Worm (Caenorhabditis elegans) whole organism, late embryonic: Measurements from ENCODE around the gene C45G9.14.

ENCODE experiments used
- C08G9.2 ChIP-seq: sonication (generic microtip); optimal IDR thresholded peaks from 2 replicates; lab custom pipeline; 2016; ENCODE audit warnings: mild to moderate bottlenecking, missing genetic modification characterization, moderate library complexity, missing compliant biosample characterization
- F13H6.1 ChIP-seq: sonication (generic microtip); optimal IDR thresholded peaks from 2 replicates; lab custom pipeline; 2016; ENCODE audit warnings: missing genetic modification characterization, missing compliant biosample characterization
- K02D7.2 ChIP-seq: sonication (generic microtip); optimal IDR thresholded peaks from 2 replicates; lab custom pipeline; 2017; ENCODE audit warnings: mild to moderate bottlenecking, missing genetic modification characterization, missing compliant biosample characterization
- K09A11.1 ChIP-seq: sonication (generic microtip); optimal IDR thresholded peaks from 2 replicates; lab custom pipeline; 2017; ENCODE audit warnings: antibody characterized with exemption, mild to moderate bottlenecking, missing genetic modification characterization, missing compliant biosample characterization; ENCODE audit not compliant: insufficient read depth
- ahr-1 ChIP-seq: sonication (generic microtip); optimal IDR thresholded peaks from 2 replicates; lab custom pipeline; 2016; ENCODE audit warnings: missing genetic modification characterization, missing compliant biosample characterization
- ceh-14 ChIP-seq: sonication (generic microtip); optimal IDR thresholded peaks from 2 replicates; lab custom pipeline; 2016; ENCODE audit warnings: missing genotype, missing genetic modification characterization, missing compliant biosample characterization
- ceh-2 ChIP-seq: sonication (generic microtip); optimal IDR thresholded peaks from 2 replicates; lab custom pipeline; 2016; ENCODE audit warnings: missing genotype, missing genetic modification characterization, missing compliant biosample characterization
- ceh-22 ChIP-seq: sonication (generic microtip); optimal IDR thresholded peaks from 2 replicates; lab custom pipeline; 2017; ENCODE audit warnings: missing biosample characterization, missing genetic modification characterization
- ceh-24 ChIP-seq: sonication (generic microtip); optimal IDR thresholded peaks from 2 replicates; lab custom pipeline; 2016; ENCODE audit warnings: mild to moderate bottlenecking, missing genetic modification characterization, missing compliant biosample characterization
- ceh-30 ChIP-seq: fragments of 150-350 bp; optimal IDR thresholded peaks from 2 replicates; lab custom pipeline; 2014; ENCODE audit warnings: missing biosample characterization, missing genetic modification characterization
- ceh-45 ChIP-seq: fragments of 200-800 bp; sonication (Bioruptor generic); IDR thresholded peaks from 2 replicates; pipeline ENCODE4 v1.3.6; 2022; ENCODE audit warnings: missing genetic modification reagents, missing genetic modification characterization, missing compliant biosample characterization
- ceh-6 ChIP-seq: fragments of 200-800 bp; sonication (Bioruptor generic); optimal IDR thresholded peaks from 2 replicates; lab custom pipeline; 2018; ENCODE audit warnings: mild to moderate bottlenecking, missing genetic modification characterization, missing compliant biosample characterization
- ceh-9 ChIP-seq: sonication (generic microtip); optimal IDR thresholded peaks from 2 replicates; lab custom pipeline; 2016; ENCODE audit warnings: mild to moderate bottlenecking, missing genetic modification characterization, inconsistent platforms, missing compliant biosample characterization
- ets-4 ChIP-seq: sonication (generic microtip); optimal IDR thresholded peaks from 2 replicates; lab custom pipeline; 2016; ENCODE audit warnings: missing genetic modification characterization, missing compliant biosample characterization
- fkh-10 ChIP-seq: fragments of 150-350 bp; optimal IDR thresholded peaks from 2 replicates; lab custom pipeline; 2014; ENCODE audit warnings: missing biosample characterization, missing genetic modification reagents, missing genetic modification characterization
- fkh-6 ChIP-seq: sonication (generic microtip); optimal IDR thresholded peaks from 2 replicates; lab custom pipeline; 2016; ENCODE audit warnings: missing genetic modification characterization, missing compliant biosample characterization
- hlh-13 ChIP-seq: fragments of 200-800 bp; sonication (Bioruptor generic); optimal IDR thresholded peaks from 2 replicates; lab custom pipeline; 2018; ENCODE audit warnings: mild to moderate bottlenecking, missing genetic modification characterization, missing compliant biosample characterization
- hlh-15 ChIP-seq: sonication (generic microtip); optimal IDR thresholded peaks from 2 replicates; lab custom pipeline; 2016; ENCODE audit warnings: missing genetic modification characterization, missing compliant biosample characterization
- hlh-30 ChIP-seq: sonication (generic microtip); optimal IDR thresholded peaks from 2 replicates; lab custom pipeline; 2017; ENCODE audit warnings: antibody characterized with exemption, missing genetic modification characterization, missing compliant biosample characterization; ENCODE audit not compliant: insufficient read depth
- hlh-8 ChIP-seq: sonication (generic microtip); optimal IDR thresholded peaks from 2 replicates; lab custom pipeline; 2016; ENCODE audit warnings: missing genotype, missing genetic modification characterization, missing compliant biosample characterization
- lim-6 ChIP-seq: sonication (generic microtip); optimal IDR thresholded peaks from 2 replicates; lab custom pipeline; 2016; ENCODE audit warnings: missing genetic modification characterization, missing compliant biosample characterization
- madf-2 ChIP-seq: sonication (generic microtip); optimal IDR thresholded peaks from 2 replicates; lab custom pipeline; 2017; ENCODE audit warnings: missing genetic modification characterization, missing compliant biosample characterization
- nfya-1 ChIP-seq: sonication (generic microtip); optimal IDR thresholded peaks from 2 replicates; lab custom pipeline; 2017; ENCODE audit warnings: missing genetic modification characterization, mild to moderate bottlenecking, missing compliant biosample characterization, antibody characterized with exemption, moderate library complexity
- nhr-11 ChIP-seq: fragments of 150-350 bp; optimal IDR thresholded peaks from 2 replicates; lab custom pipeline; 2014; ENCODE audit warnings: missing biosample characterization, missing genetic modification characterization
- nhr-232 ChIP-seq: sonication (generic microtip); optimal IDR thresholded peaks from 2 replicates; lab custom pipeline; 2016; ENCODE audit warnings: missing genetic modification characterization, missing compliant biosample characterization
- npax-4 ChIP-seq: sonication (generic microtip); optimal IDR thresholded peaks from 2 replicates; lab custom pipeline; 2016; ENCODE audit warnings: missing genetic modification characterization, missing compliant biosample characterization
- odd-2 ChIP-seq: sonication (generic microtip); optimal IDR thresholded peaks from 2 replicates; lab custom pipeline; 2017; ENCODE audit warnings: antibody characterized with exemption, mild to moderate bottlenecking, missing genetic modification characterization, missing compliant biosample characterization
- pha-2 ChIP-seq: sonication (generic microtip); optimal IDR thresholded peaks from 2 replicates; lab custom pipeline; 2017; ENCODE audit warnings: mild to moderate bottlenecking, missing genetic modification characterization, missing compliant biosample characterization
- pros-1 ChIP-seq: fragments of 150-350 bp; optimal IDR thresholded peaks from 2 replicates; lab custom pipeline; 2014; ENCODE audit warnings: missing biosample characterization, missing genetic modification reagents, missing genetic modification characterization
- ref-2 ChIP-seq: sonication (generic microtip); optimal IDR thresholded peaks from 2 replicates; lab custom pipeline; 2016; ENCODE audit warnings: missing genetic modification characterization, missing compliant biosample characterization
- rnt-1 ChIP-seq: sonication (generic microtip); optimal IDR thresholded peaks from 2 replicates; lab custom pipeline; 2016; ENCODE audit warnings: missing genetic modification characterization, missing compliant biosample characterization
- sdc-2 ChIP-seq: sonication (generic microtip); optimal IDR thresholded peaks from 2 replicates; lab custom pipeline; 2016; ENCODE audit warnings: missing genotype, missing genetic modification characterization, missing compliant biosample characterization
- sox-4 ChIP-seq: sonication (generic microtip); optimal IDR thresholded peaks from 2 replicates; lab custom pipeline; 2017; ENCODE audit warnings: mild to moderate bottlenecking, missing genetic modification characterization, inconsistent platforms, missing compliant biosample characterization
- tbx-2 ChIP-seq: sonication (generic microtip); optimal IDR thresholded peaks from 2 replicates; lab custom pipeline; 2016; ENCODE audit warnings: missing genetic modification characterization, missing compliant biosample characterization
- unc-86 ChIP-seq: sonication (generic microtip); optimal IDR thresholded peaks from 2 replicates; lab custom pipeline; 2016; ENCODE audit warnings: missing genetic modification characterization, missing compliant biosample characterization
- zip-5 ChIP-seq: sonication (generic microtip); optimal IDR thresholded peaks from 2 replicates; lab custom pipeline; 2016; ENCODE audit warnings: missing genetic modification characterization, missing compliant biosample characterization
- ztf-16 ChIP-seq: sonication (generic microtip); optimal IDR thresholded peaks from 2 replicates; lab custom pipeline; 2017; ENCODE audit warnings: missing genetic modification characterization, missing compliant biosample characterization

The C45G9.14 gene

DNA sequence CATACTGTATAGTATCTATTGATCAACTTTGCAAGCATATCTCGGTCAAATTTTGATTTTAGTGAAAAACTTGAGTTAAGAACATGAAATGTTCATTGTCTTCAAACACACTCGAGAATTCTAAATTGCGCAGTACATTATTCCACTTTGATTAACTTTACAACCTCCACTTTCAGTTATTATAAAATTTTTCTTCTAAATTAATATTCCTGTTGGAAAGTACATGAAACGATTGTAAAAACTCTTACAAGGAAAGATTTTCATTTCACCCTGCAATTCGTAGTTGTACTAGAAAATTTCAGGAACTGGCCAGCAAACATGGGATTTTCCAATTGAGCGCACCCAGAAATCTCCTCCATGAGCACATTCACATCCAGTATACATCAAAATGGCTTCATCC is at the start of gene C45G9.14:
Gene C45G9.14 (plus strand): TSS at position 301 of the 400 bp plus-strand sequence.
- no peak for TF ChIP-seq pha-2
- no peak for TF ChIP-seq ref-2 (tag; lab: Kevin White, UChicago)
- no peak for TF ChIP-seq hlh-13 (GFP tag; lab: Kevin White, UChicago)
- TF ChIP-seq sox-4 (tag; lab: Kevin White, UChicago): no peak
- TF ChIP-seq ceh-6 (GFP tag; lab: Kevin White, UChicago): no peak
- no peak for TF ChIP-seq lim-6 (tag; lab: Kevin White, UChicago)
- TF ChIP-seq hlh-8 (tag; lab: Kevin White, UChicago): no peak
- no peak for TF ChIP-seq K09A11.1 (tag; lab: Kevin White, UChicago)
- no peak for TF ChIP-seq hlh-30 (tag; lab: Kevin White, UChicago)
- TF ChIP-seq ahr-1: no peak
- TF ChIP-seq ceh-45 (GFP tag; lab: Robert Waterston, UW): no peak
- TF ChIP-seq ceh-14 (tag; lab: Kevin White, UChicago): no peak
- TF ChIP-seq zip-5 (tag; lab: Kevin White, UChicago): no peak
- no peak for TF ChIP-seq unc-86 (tag; lab: Kevin White, UChicago)
- TF ChIP-seq npax-4: no peak
- no peak for TF ChIP-seq nhr-232
- TF ChIP-seq nhr-11 (tag; lab: Kevin White, UChicago): no peak
- TF ChIP-seq F13H6.1: no peak

DNA sequence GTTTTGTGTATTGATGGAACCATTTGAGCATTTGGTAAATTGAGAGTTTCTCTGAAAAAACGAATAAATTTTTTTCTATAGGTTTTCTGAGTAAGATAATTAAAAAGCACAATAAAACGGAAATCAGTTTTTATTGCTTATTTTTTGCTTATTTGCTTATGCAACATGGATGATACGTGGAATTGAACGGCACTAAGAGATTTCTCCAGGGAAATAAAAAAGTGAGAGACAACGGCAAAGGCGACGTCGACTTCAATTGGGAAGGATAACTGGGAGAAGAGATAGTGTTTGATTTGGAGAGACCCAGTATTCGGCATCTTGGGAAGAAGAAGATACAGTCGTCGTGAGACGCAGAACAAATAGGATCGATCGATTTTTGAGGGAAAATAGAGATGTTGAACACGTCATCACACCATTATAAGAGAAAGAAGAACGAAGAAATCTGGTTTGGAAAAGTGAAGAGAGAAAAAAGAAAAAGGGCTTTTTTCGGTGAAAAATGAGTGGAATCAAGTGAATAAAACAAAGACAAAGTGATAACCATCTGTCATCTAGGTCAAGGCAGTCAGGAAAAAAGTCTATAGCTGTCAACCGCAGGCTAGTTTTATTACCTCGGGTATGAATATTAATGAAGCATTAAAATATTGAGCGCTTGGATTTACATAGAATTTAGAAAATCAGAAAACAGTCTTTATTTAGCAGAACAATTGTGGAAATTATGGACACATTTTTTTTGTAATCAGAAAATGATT is 46.5 kb upstream of the C45G9.14 start, which contains the start of gene tmem-131:
Gene tmem-131 (minus strand): TSS at position 51 of the 749 bp plus-strand sequence.
- peak; percentile 14 for TF ChIP-seq nfya-1
- TF ChIP-seq fkh-6: no peak

DNA sequence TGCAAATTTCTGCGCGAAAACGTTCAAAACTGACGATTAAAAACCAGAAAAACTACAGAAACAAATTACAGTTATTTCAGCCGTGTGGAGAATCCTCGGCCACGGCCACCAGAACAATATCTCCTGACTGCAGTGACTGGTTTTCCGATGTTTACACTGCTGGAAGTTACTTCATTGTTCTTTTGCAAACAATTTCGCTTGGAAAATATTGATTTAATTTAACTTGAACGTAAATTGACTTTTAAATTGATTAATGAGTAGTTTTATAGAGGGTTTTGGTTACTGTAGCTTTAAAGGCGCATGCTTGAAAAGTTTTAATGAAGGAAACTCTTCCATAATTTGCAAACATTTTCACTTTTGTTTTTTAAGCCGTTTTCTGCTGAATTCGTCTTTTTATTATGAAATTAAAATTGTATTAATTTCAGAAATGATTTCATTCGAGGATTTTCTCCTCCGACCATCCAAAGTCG is 45.8 kb upstream of the C45G9.14 start, which contains the start of gene smcr-8:
Gene smcr-8 (plus strand): TSS at position 420 of the 470 bp plus-strand sequence.
- TF ChIP-seq ceh-2 (tag; lab: Kevin White, UChicago) (peak; percentile 24), hlh-15 (no peak), ceh-30 (tag; lab: Kevin White, UChicago) (no peak), ceh-45 (GFP tag; lab: Robert Waterston, UW) (no peak), ets-4 (tag; lab: Kevin White, UChicago) (peak; percentile 73), nhr-11 (tag; lab: Kevin White, UChicago) (no peak), fkh-10 (GFP tag; lab: Kevin White, UChicago) (no peak)

DNA sequence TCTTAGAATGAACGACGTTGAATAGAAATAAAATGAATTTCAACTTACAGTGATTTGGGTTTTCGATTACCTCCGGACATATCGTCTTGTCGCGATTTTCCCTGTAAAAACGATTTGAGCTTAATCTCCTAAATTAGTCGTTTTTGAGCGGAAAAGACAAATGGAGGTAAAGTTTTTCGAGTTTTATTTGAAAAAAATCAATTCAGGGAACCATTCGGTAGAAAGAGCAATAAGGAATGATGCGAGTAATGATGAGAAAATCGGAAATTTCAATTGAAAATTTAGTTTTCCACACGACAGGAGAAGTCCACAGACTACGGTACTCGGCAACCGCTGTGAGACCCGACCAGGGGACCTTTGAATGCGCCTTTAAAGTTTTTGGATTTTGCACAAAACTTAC is 42.6 kb upstream of the C45G9.14 start, which contains the start of gene R144.10:
Gene R144.10 (minus strand): TSS at position 101 of the 400 bp plus-strand sequence.
- TF ChIP-seq ceh-30 (tag; lab: Kevin White, UChicago): no peak
- no peak for TF ChIP-seq odd-2 (tag; lab: Kevin White, UChicago)
- no peak for TF ChIP-seq ceh-24 (tag; lab: Kevin White, UChicago)
- TF ChIP-seq unc-86 (tag; lab: Kevin White, UChicago): no peak
- TF ChIP-seq ceh-22: no peak
- no peak for TF ChIP-seq K02D7.2 (tag; lab: Kevin White, UChicago)
- TF ChIP-seq npax-4: no peak
- no peak for TF ChIP-seq C08G9.2 (tag; lab: Kevin White, UChicago)
- TF ChIP-seq sdc-2 (tag; lab: Kevin White, UChicago): no peak
- TF ChIP-seq pros-1 (tag; lab: Kevin White, UChicago): no peak
- no peak for TF ChIP-seq rnt-1 (tag; lab: Kevin White, UChicago)
- TF ChIP-seq tbx-2 (tag; lab: Kevin White, UChicago): no peak
- TF ChIP-seq ceh-9 (tag; lab: Kevin White, UChicago): no peak
- no peak for TF ChIP-seq pha-2
- no peak for TF ChIP-seq ztf-16 (tag; lab: Kevin White, UChicago)
- no peak for TF ChIP-seq madf-2 (tag; lab: Kevin White, UChicago)
